Fruit fly (Drosophila melanogaster): ENCODE results near the gene CG17032.
A peak's percentile ranks its signal among the peaks of the same experiment; 100 is the strongest.

CG17032 gene

DNA sequence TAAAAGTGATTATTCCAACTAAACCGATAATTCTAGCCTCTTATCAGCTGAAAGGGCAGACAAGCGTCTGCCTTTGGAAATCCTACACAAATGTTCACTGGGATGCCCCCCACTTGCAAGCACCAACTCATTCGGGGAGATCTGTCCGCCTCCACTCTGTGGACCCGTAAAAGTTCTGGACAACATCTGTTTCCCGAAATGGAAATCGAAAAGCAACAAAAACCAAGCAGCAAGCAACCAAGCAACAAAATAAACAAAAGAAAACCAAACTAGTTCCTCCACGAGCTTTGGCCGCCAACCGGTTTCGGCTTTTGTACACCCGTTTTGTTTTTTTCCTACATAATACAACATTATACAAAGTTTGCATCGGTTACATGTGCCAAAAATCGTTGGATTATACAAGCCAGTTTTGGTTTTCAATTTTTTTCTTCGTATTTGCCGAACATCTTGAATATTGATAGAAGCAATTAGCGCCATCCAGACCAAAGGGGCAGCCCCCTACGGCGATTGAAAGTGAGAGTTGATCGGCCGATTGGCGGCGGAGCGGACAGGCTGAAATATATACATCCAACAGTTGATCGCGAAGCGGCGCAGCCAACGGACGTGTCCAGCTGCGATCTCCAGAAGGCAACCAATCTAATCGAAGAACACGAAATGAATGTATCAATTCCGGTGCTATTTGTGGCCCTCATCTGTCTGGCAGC is at the start of gene CG17032:
Gene CG17032 (plus strand): TSS at position 232 of the 704 bp plus-strand sequence.
- TF ChIP-seq CG9948 (tag; optimal IDR thresholded peaks at IDR 0.05) (no peak), CG12605 (GFP tag; IDR thresholded peaks at IDR 0.05) (peak; percentile 64), gl (tag; optimal IDR thresholded peaks at IDR 0.05) (peak; percentile 24), D1 (tag; optimal IDR thresholded peaks at IDR 0.05) (no peak), CG34367 (tag; optimal IDR thresholded peaks at IDR 0.05) (peak; percentile 37), EcR (GFP tag; optimal IDR thresholded peaks at IDR 0.05) (peak; percentile 83), CG4496 (GFP tag; IDR thresholded peaks at IDR 0.05) (no peak), fd96Ca (GFP tag; IDR thresholded peaks at IDR 0.05) (peak; percentile 22; the same call in 1 of the 3 replicates), rn (GFP tag; IDR thresholded peaks at IDR 0.05) (no peak), Ets98B (GFP tag; IDR thresholded peaks at IDR 0.05) (peak; percentile 40; the same call in 1 of the 2 replicates), Pif1A (GFP tag; optimal IDR thresholded peaks at IDR 0.05) (no peak), CG14655 (GFP tag; optimal IDR thresholded peaks at IDR 0.05) (no peak)

DNA sequence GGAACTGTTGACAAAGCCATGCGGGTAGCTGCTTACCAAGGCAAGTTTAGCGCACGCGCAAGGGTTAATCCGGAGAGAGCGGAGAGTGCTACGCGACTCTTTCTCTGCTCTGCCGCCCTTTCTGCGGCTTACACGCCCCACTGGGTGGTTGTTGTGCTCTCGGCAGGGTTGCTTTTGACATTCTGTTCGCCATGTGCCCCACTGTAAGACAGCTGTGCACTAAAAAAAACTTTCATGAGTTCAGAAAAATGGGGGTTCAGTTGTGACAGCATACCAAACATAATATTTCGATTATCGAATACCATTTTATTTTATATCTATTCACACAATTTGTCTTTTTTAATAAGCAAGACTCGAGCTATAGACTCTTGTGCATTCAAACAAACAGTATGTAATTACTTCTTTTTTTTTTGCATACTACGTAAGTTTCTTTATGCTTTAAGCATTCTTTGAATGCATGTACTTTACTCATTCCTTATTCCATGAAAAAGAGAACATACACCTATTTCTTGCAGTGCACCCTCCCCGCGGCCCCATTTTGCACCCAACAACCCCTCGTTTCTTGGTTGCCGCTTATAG is 37.5 kb upstream of the CG17032 start:
- 0 out of 2 replicates have a peak, but pooled peaks have one; percentile 16 for TF ChIP-seq rn (GFP tag; IDR thresholded peaks at IDR 0.05)
- no peak for TF ChIP-seq CG4496 (GFP tag; IDR thresholded peaks at IDR 0.05)
- peak; percentile 19 for TF ChIP-seq CG9948 (tag; optimal IDR thresholded peaks at IDR 0.05)
- peak; percentile 44 for TF ChIP-seq CG15710 (tag; optimal IDR thresholded peaks at IDR 0.05)
- TF ChIP-seq Pif1A (GFP tag; optimal IDR thresholded peaks at IDR 0.05): peak; percentile 23
- no peak for TF ChIP-seq CG17806 (tag; optimal IDR thresholded peaks at IDR 0.05)
- peak; percentile 4 for TF ChIP-seq CG34367 (tag; optimal IDR thresholded peaks at IDR 0.05)
- peak; percentile 24 for TF ChIP-seq CG8301 (tag; optimal IDR thresholded peaks at IDR 0.05)
- TF ChIP-seq EcR (GFP tag; optimal IDR thresholded peaks at IDR 0.05): no peak
- TF ChIP-seq CG8159 (tag; optimal IDR thresholded peaks at IDR 0.05): peak; percentile 62
- TF ChIP-seq CG14655 (GFP tag; optimal IDR thresholded peaks at IDR 0.05): peak; percentile 49
- no peak for TF ChIP-seq CG10348 (GFP tag; IDR thresholded peaks at IDR 0.05)

DNA sequence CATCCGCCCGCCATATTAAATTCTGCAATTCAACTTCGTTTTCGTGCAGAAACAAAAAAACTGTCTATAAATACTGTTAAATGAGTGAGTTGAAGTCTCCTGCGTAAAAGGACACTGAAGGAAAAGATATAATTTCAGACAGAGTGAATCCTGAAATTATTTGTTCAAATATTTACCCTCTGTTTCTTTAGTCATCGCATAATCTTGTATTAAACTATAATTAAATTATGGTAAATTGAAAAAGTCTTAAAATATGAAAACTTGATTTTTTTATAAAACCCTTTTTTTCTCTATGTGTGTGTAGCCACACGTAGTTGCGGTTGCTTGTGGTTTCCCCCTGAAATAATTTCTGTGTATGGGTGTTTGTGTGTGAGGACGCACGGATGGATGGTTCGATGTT is 35.3 kb upstream of the CG17032 start:
- TF ChIP-seq CG32121 (GFP tag; IDR thresholded peaks at IDR 0.05): no peak
- TF ChIP-seq CG10348 (GFP tag; IDR thresholded peaks at IDR 0.05): no peak
- peak; percentile 50 for TF ChIP-seq CG8159 (tag; optimal IDR thresholded peaks at IDR 0.05)
- TF ChIP-seq Pif1A (GFP tag; optimal IDR thresholded peaks at IDR 0.05): peak; percentile 14
- no peak for TF ChIP-seq Pif1B (GFP tag; optimal IDR thresholded peaks at IDR 0.05)
- no peak for TF ChIP-seq CG4496 (GFP tag; IDR thresholded peaks at IDR 0.05)
- peak; percentile 33 for TF ChIP-seq CG15710 (tag; optimal IDR thresholded peaks at IDR 0.05)
- no peak for TF ChIP-seq EcR (GFP tag; optimal IDR thresholded peaks at IDR 0.05)
- no peak for TF ChIP-seq CG34367 (tag; optimal IDR thresholded peaks at IDR 0.05)
- no peak for TF ChIP-seq fd96Ca (GFP tag; IDR thresholded peaks at IDR 0.05)
- TF ChIP-seq CG12605 (GFP tag; IDR thresholded peaks at IDR 0.05): no peak
- TF ChIP-seq CG13204 (GFP tag; optimal IDR thresholded peaks at IDR 0.05): no peak
- peak; percentile 14 for TF ChIP-seq CG17806 (tag; optimal IDR thresholded peaks at IDR 0.05)
- TF ChIP-seq CG14655 (GFP tag; optimal IDR thresholded peaks at IDR 0.05): no peak

DNA sequence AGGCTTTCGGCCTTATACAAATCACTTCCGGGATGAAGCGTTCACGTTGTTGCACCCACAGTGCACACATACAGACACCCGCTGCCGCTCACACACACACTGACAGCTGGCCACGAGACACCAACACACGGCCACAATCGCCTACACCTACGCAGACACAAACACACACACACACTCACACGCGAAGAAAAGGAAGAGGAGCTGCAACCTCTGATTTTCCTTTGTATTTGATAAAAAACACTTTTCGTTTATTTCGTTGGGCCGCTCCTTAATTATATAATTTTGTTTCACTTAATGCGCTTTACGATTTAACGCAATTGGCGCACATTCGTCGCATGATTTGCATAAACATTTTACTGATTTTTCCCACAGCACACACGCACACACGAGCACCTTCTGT is 34.3 kb upstream of the CG17032 start:
- TF ChIP-seq fd96Ca (GFP tag; IDR thresholded peaks at IDR 0.05): no peak
- TF ChIP-seq CG13204 (GFP tag; optimal IDR thresholded peaks at IDR 0.05): no peak

DNA sequence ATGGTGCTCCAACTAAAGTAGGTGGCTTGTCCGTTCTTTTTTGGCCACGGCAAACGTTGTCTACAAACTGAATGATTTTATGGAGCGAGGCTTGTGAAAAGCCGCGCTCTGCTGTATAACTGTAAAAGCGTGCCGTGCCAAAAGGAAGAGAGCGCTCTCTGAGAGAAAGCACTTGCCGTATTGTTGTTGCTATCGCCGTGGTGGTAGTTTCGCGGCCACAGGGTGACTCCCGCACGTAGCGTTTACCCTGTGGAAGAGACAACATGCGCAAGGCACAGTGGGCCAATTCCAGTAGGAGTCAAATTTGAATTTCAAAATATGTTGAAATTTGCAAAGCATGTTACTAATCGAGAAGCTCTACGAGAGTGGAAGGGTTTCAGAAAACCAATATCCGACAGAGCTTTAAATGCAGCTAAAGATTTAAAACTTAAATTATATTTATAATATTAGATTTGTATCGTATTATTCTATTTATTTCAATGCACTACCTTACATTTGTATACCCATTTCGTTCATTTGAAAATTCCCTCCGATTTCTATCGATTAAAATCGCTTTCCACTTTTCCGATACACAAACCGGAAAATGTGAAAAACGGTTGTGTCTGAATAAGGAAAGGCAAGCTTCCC is 33.7 kb upstream of the CG17032 start, which contains the start of gene sff:
Gene sff (minus strand): TSS at position 51 of the 627 bp plus-strand sequence.
- TF ChIP-seq CG8301 (tag; optimal IDR thresholded peaks at IDR 0.05): peak; percentile 57
- TF ChIP-seq fd96Ca (GFP tag; IDR thresholded peaks at IDR 0.05): peak; percentile 77; the same call in 2 of the 3 replicates
- no peak for TF ChIP-seq CG13204 (GFP tag; optimal IDR thresholded peaks at IDR 0.05)
- peak; percentile 6 for TF ChIP-seq gl (tag; optimal IDR thresholded peaks at IDR 0.05)
- TF ChIP-seq Pif1A (GFP tag; optimal IDR thresholded peaks at IDR 0.05): peak; percentile 65
- TF ChIP-seq CG12605 (GFP tag; IDR thresholded peaks at IDR 0.05): peak; percentile 46; the same call in 1 of the 2 replicates
- peak; percentile 10 for TF ChIP-seq Pif1B (GFP tag; optimal IDR thresholded peaks at IDR 0.05)
- TF ChIP-seq D1 (tag; optimal IDR thresholded peaks at IDR 0.05): no peak
- TF ChIP-seq CG9948 (tag; optimal IDR thresholded peaks at IDR 0.05): peak; percentile 29
- TF ChIP-seq CG14655 (GFP tag; optimal IDR thresholded peaks at IDR 0.05): peak; percentile 72
- no peak for TF ChIP-seq CG10348 (GFP tag; IDR thresholded peaks at IDR 0.05)
- peak; percentile 45; the same call in 1 of the 2 replicates for TF ChIP-seq rn (GFP tag; IDR thresholded peaks at IDR 0.05)
- TF ChIP-seq CG34367 (tag; optimal IDR thresholded peaks at IDR 0.05): peak; percentile 16
- TF ChIP-seq CG8159 (tag; optimal IDR thresholded peaks at IDR 0.05): peak; percentile 48
- peak; percentile 85 for TF ChIP-seq CG4496 (GFP tag; IDR thresholded peaks at IDR 0.05)
- TF ChIP-seq Snoo (tag; optimal IDR thresholded peaks at IDR 0.05): peak; percentile 4
- TF ChIP-seq CG32121 (GFP tag; IDR thresholded peaks at IDR 0.05): peak; percentile 68
- peak; percentile 69 for TF ChIP-seq Ets98B (GFP tag; IDR thresholded peaks at IDR 0.05)
- TF ChIP-seq EcR (GFP tag; optimal IDR thresholded peaks at IDR 0.05): no peak
- TF ChIP-seq CG17806 (tag; optimal IDR thresholded peaks at IDR 0.05): peak; percentile 37
- peak; percentile 55 for TF ChIP-seq CG15710 (tag; optimal IDR thresholded peaks at IDR 0.05)
